Worm (Caenorhabditis elegans): ENCODE results near the gene C28A5.2.

ce11 chrIII:4395857-4396256, 43.5 kb downstream of the C28A5.2 start:
- TF ChIP-seq nhr-77 (tag; optimal IDR thresholded peaks at IDR 0.05) (no peak), fkh-10 (GFP tag; optimal IDR thresholded peaks at IDR 0.05) (no peak), unc-130 (tag; optimal IDR thresholded peaks at IDR 0.05) (no peak), C16A3.4 (tag; optimal IDR thresholded peaks at IDR 0.05) (no peak), ama-1 (optimal IDR thresholded peaks at IDR 0.05) (no peak), ztf-11 (tag; optimal IDR thresholded peaks at IDR 0.05) (no peak), ceh-82 (tag; optimal IDR thresholded peaks at IDR 0.05) (no peak), pag-3 (tag; optimal IDR thresholded peaks at IDR 0.05; ENCODE audit: borderline replicate concordance, insufficient read depth) (no peak), nhr-237 (tag; optimal IDR thresholded peaks at IDR 0.05) (no peak), nhr-71 (tag; optimal IDR thresholded peaks at IDR 0.05) (no peak)

All from whole organism, L1 larva.